Fruit fly (Drosophila melanogaster) whole organism, adult: ENCODE data around the gene CG4998.
A peak's percentile ranks its signal among the peaks of the same experiment; 100 is the strongest.

ENCODE experiments used
- CG11617 ChIP-seq: fragments of 200-800 bp; sonication (Bioruptor generic); optimal IDR thresholded peaks from 2 replicates; lab custom pipeline; 2017; ENCODE audit warnings: mild to moderate bottlenecking, missing biosample characterization, missing genetic modification reagents, missing genetic modification characterization
- CG12768 ChIP-seq: fragments of 200-800 bp; sonication (Bioruptor generic); optimal IDR thresholded peaks from 2 replicates; lab custom pipeline; 2017; ENCODE audit warnings: missing biosample characterization, missing genetic modification characterization, mild to moderate bottlenecking, moderate library complexity, missing genetic modification reagents
- CG14711 ChIP-seq: fragments of 200-800 bp; sonication (Bioruptor generic); optimal IDR thresholded peaks from 2 replicates; lab custom pipeline; 2018; ENCODE audit warnings: missing biosample characterization, mild to moderate bottlenecking, missing genetic modification characterization, moderate library complexity
- CG1620 ChIP-seq: fragments of 200-800 bp; sonication (Bioruptor generic); optimal IDR thresholded peaks from 2 replicates; lab custom pipeline; 2016; ENCODE audit warnings: missing biosample characterization, missing genetic modification characterization
- CG33017 ChIP-seq: fragments of 200-800 bp; sonication (Bioruptor generic); optimal IDR thresholded peaks from 2 replicates; lab custom pipeline; 2018; ENCODE audit warnings: missing biosample characterization, mild to moderate bottlenecking, missing genetic modification characterization, moderate library complexity
- CG7045 ChIP-seq: fragments of 200-800 bp; sonication (Bioruptor generic); optimal IDR thresholded peaks from 2 replicates; lab custom pipeline; 2017; ENCODE audit warnings: missing biosample characterization, mild to moderate bottlenecking, missing genetic modification characterization
- CG7101 ChIP-seq: fragments of 200-800 bp; sonication (Bioruptor generic); optimal IDR thresholded peaks from 2 replicates; lab custom pipeline; 2018; ENCODE audit warnings: missing biosample characterization, mild to moderate bottlenecking, missing genetic modification characterization, moderate library complexity
- Crg-1 ChIP-seq: fragments of 200-800 bp; sonication (Bioruptor generic); optimal IDR thresholded peaks from 2 replicates; lab custom pipeline; 2016; ENCODE audit warnings: missing biosample characterization, missing genetic modification characterization
- Hr96 ChIP-seq: fragments of 200-800 bp; sonication (Bioruptor generic); optimal IDR thresholded peaks from 2 replicates; lab custom pipeline; 2016; ENCODE audit warnings: missing biosample characterization, missing genetic modification characterization
- cnc ChIP-seq, 2 experiments: fragments of >200 bp; optimal IDR thresholded peaks; 2 replicates each; lab custom pipeline; 2017
- kay ChIP-seq: fragments of 200-800 bp; sonication (Bioruptor generic); peaks from one replicate; lab custom pipeline; 2016; ENCODE audit warnings: missing biosample characterization, missing genetic modification characterization, borderline replicate concordance
- ovo ChIP-seq: fragments of 200-800 bp; sonication (Bioruptor generic); optimal IDR thresholded peaks from 2 replicates; lab custom pipeline; 2016; ENCODE audit warnings: missing biosample characterization, missing genetic modification characterization
- pad ChIP-seq: fragments of 200-800 bp; sonication (Bioruptor generic); optimal IDR thresholded peaks from 3 replicates; lab custom pipeline; 2017; ENCODE audit warnings: missing biosample characterization, missing genetic modification characterization, mild to moderate bottlenecking, moderate library complexity, missing genetic modification reagents

DNA sequence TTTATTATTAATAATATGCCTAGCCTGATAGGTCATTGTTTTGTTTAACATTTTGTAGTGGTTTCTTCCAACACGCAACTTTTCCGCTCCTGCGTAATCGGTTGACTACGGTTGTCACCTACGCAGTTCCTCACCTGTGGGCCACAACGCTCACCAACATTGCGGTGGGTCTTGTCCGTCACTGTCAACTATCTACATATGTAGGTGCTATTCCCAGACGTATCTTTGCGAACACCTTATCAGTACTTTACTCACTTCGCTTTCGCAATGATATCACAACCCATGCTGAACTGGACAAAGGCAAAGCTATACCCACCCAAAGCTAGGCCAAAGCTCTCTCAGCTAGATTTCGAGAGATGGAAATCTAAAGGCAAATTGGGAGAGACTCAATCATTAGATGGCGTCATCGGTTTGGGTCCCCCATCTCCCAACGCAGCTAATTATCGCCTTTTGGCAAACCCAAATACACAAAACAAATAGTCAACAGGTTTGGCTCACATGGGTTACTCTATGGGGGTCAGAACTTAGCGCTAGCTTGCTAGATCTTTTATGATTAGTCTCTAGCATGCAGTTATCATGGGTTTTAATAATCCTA lies 17.5 kb downstream of the CG4998 start:
- TF ChIP-seq Hr96 (GFP tag; lab: Kevin White, UChicago): no peak
- peak; percentile 13 for TF ChIP-seq CG7101 (tag; lab: Kevin White, UChicago)
- no peak for TF ChIP-seq ovo (GFP tag; lab: Kevin White, UChicago)
- TF ChIP-seq Crg-1 (GFP tag; lab: Kevin White, UChicago): no peak
- no peak for TF ChIP-seq pad (GFP tag; lab: Kevin White, UChicago)
- TF ChIP-seq CG12768 (GFP tag; lab: Kevin White, UChicago): peak; percentile 18
- TF ChIP-seq kay: peak; percentile 88
- peak; percentile 7 for TF ChIP-seq CG33017 (tag; lab: Kevin White, UChicago)
- no peak for TF ChIP-seq CG7045 (GFP tag; lab: Kevin White, UChicago)
- TF ChIP-seq CG11617: no peak
- no peak for TF ChIP-seq cnc (optimal IDR thresholded peaks at IDR 0.05; lab: Kevin White, UChicago)
- TF ChIP-seq CG1620 (GFP tag; lab: Kevin White, UChicago): no peak
- TF ChIP-seq CG14711: no peak
